Worm (Caenorhabditis elegans) whole organism, L3 larva: ENCODE results near the gene F35E12.10.
A peak's percentile ranks its signal among the peaks of the same experiment; 100 is the strongest.

Source experiments
- ZK546.5 ChIP-seq: sonication (generic microtip); optimal IDR thresholded peaks from 2 replicates; lab custom pipeline; 2017; ENCODE audit warnings: missing biosample characterization, missing genetic modification characterization
- egl-27 ChIP-seq: sonication (generic microtip); optimal IDR thresholded peaks from 4 replicates; lab custom pipeline; 2017; ENCODE audit warnings: missing biosample characterization, missing genetic modification reagents, missing genetic modification characterization
- elt-1 ChIP-seq: fragments of 150-350 bp; optimal IDR thresholded peaks from 2 replicates; lab custom pipeline; 2014; ENCODE audit warnings: missing biosample characterization, missing genetic modification characterization
- lin-15B ChIP-seq: fragments of 150-350 bp; optimal IDR thresholded peaks from 2 replicates; lab custom pipeline; 2014; ENCODE audit warnings: missing biosample characterization, missing genetic modification characterization
- mdl-1 ChIP-seq: fragments of 150-350 bp; optimal IDR thresholded peaks from 2 replicates; lab custom pipeline; 2014; ENCODE audit warnings: missing biosample characterization, missing genetic modification characterization
- nhr-237 ChIP-seq: fragments of 150-350 bp; optimal IDR thresholded peaks from 2 replicates; lab custom pipeline; 2014; ENCODE audit warnings: missing biosample characterization, missing genetic modification characterization
- nhr-25 ChIP-seq: sonication (generic microtip); optimal IDR thresholded peaks from 2 replicates; lab custom pipeline; 2017; ENCODE audit warnings: missing biosample characterization, missing genetic modification characterization
- pha-4 ChIP-seq: fragments of 150-350 bp; optimal IDR thresholded peaks from 2 replicates; lab custom pipeline; 2014; ENCODE audit warnings: missing biosample characterization, missing genetic modification reagents, missing genetic modification characterization
- sea-2 ChIP-seq: fragments of 150-350 bp; sonication (generic microtip); optimal IDR thresholded peaks from 4 replicates; lab custom pipeline; 2014; ENCODE audit warnings: missing biosample characterization, missing genetic modification reagents, missing genetic modification characterization
- unc-62 ChIP-seq: fragments of 150-350 bp; sonication (generic microtip); optimal IDR thresholded peaks from 4 replicates; lab custom pipeline; 2014; ENCODE audit warnings: missing biosample characterization, missing genetic modification reagents, missing genetic modification characterization
- zag-1 ChIP-seq: fragments of 150-350 bp; optimal IDR thresholded peaks from 2 replicates; lab custom pipeline; 2014; ENCODE audit warnings: missing biosample characterization, missing genetic modification characterization

DNA sequence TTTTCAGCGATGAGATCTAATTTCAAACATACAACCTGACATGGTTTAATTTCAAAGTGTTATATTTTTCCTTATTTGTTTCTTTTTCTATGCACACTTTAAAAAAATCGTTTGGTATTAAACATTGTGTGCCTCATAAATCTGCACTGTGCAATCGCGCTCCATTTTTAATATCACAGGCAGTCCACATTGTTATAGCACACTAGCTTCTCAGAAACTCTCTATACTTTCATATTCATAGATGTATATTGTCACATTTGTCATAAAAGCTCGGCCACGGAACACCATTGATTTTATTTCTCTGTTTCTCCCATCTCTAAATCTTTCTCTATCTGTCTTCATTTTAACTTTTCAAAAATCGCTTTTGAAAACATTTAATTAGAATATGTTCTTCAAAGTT is 8.8 kb upstream of the F35E12.10 start:
- TF ChIP-seq elt-1 (tag; lab: Kevin White, UChicago) = no peak
- no peak for TF ChIP-seq ZK546.5 (tag; lab: Kevin White, UChicago)
- no peak for TF ChIP-seq egl-27 (tag; lab: Kevin White, UChicago)
- peak; percentile 49 for TF ChIP-seq pha-4 (tag; lab: Kevin White, UChicago)
- no peak for TF ChIP-seq nhr-237
- no peak for TF ChIP-seq unc-62 (GFP tag; lab: Kevin White, UChicago)
- TF ChIP-seq mdl-1 (tag; lab: Kevin White, UChicago) = no peak
- TF ChIP-seq lin-15B = peak; percentile 66
- TF ChIP-seq zag-1 = no peak
- no peak for TF ChIP-seq sea-2 (GFP tag; lab: Kevin White, UChicago)
- TF ChIP-seq nhr-25 (tag; lab: Kevin White, UChicago) = no peak
